Worm (Caenorhabditis elegans) whole organism, late embryonic: Measurements from ENCODE around the gene T27F7.12.

Experiments
- C38D4.7 ChIP-seq: fragments of 200-800 bp; sonication (Bioruptor generic); optimal IDR thresholded peaks from 2 replicates; lab custom pipeline; 2018; ENCODE audit warnings: mild to moderate bottlenecking, missing genetic modification characterization, moderate library complexity, missing compliant biosample characterization
- F13H6.1 ChIP-seq: sonication (generic microtip); optimal IDR thresholded peaks from 2 replicates; lab custom pipeline; 2016; ENCODE audit warnings: missing genetic modification characterization, missing compliant biosample characterization
- K09A11.1 ChIP-seq: sonication (generic microtip); optimal IDR thresholded peaks from 2 replicates; lab custom pipeline; 2017; ENCODE audit warnings: antibody characterized with exemption, mild to moderate bottlenecking, missing genetic modification characterization, missing compliant biosample characterization; ENCODE audit not compliant: insufficient read depth
- T23F11.4 ChIP-seq: fragments of 200-800 bp; sonication (Bioruptor generic); optimal IDR thresholded peaks from 2 replicates; lab custom pipeline; 2018; ENCODE audit warnings: mild to moderate bottlenecking, missing genetic modification characterization, missing compliant biosample characterization
- ahr-1 ChIP-seq: sonication (generic microtip); optimal IDR thresholded peaks from 2 replicates; lab custom pipeline; 2016; ENCODE audit warnings: missing genetic modification characterization, missing compliant biosample characterization
- ama-1 ChIP-seq: fragments of 150-350 bp; optimal IDR thresholded peaks from 2 replicates; lab custom pipeline; 2014
- ceh-18 ChIP-seq: sonication (generic microtip); optimal IDR thresholded peaks from 2 replicates; lab custom pipeline; 2016; ENCODE audit warnings: missing genetic modification characterization, missing compliant biosample characterization
- ceh-19 ChIP-seq: fragments of 200-800 bp; sonication (Bioruptor generic); optimal IDR thresholded peaks from 2 replicates; lab custom pipeline; 2018; ENCODE audit warnings: mild to moderate bottlenecking, missing genetic modification characterization, missing compliant biosample characterization
- ceh-2 ChIP-seq: sonication (generic microtip); optimal IDR thresholded peaks from 2 replicates; lab custom pipeline; 2016; ENCODE audit warnings: missing genotype, missing genetic modification characterization, missing compliant biosample characterization
- ceh-22 ChIP-seq: sonication (generic microtip); optimal IDR thresholded peaks from 2 replicates; lab custom pipeline; 2017; ENCODE audit warnings: missing biosample characterization, missing genetic modification characterization
- ceh-24 ChIP-seq: sonication (generic microtip); optimal IDR thresholded peaks from 2 replicates; lab custom pipeline; 2016; ENCODE audit warnings: mild to moderate bottlenecking, missing genetic modification characterization, missing compliant biosample characterization
- ceh-30 ChIP-seq: fragments of 150-350 bp; optimal IDR thresholded peaks from 2 replicates; lab custom pipeline; 2014; ENCODE audit warnings: missing biosample characterization, missing genetic modification characterization
- ceh-31 ChIP-seq: sonication (generic microtip); optimal IDR thresholded peaks from 2 replicates; lab custom pipeline; 2016; ENCODE audit warnings: missing genetic modification characterization, missing compliant biosample characterization
- ceh-34 ChIP-seq: sonication (generic microtip); optimal IDR thresholded peaks from 2 replicates; lab custom pipeline; 2016; ENCODE audit warnings: mild to moderate bottlenecking, missing genetic modification characterization, missing compliant biosample characterization
- ceh-48 ChIP-seq: sonication (generic microtip); optimal IDR thresholded peaks from 2 replicates; lab custom pipeline; 2016; ENCODE audit warnings: missing genetic modification characterization, inconsistent platforms, missing compliant biosample characterization
- ceh-6 ChIP-seq: fragments of 200-800 bp; sonication (Bioruptor generic); optimal IDR thresholded peaks from 2 replicates; lab custom pipeline; 2018; ENCODE audit warnings: mild to moderate bottlenecking, missing genetic modification characterization, missing compliant biosample characterization
- che-1 ChIP-seq: sonication (generic microtip); optimal IDR thresholded peaks from 2 replicates; lab custom pipeline; 2016; ENCODE audit warnings: mild to moderate bottlenecking, missing genetic modification characterization, missing compliant biosample characterization
- dmd-4 ChIP-seq: sonication (generic microtip); optimal IDR thresholded peaks from 2 replicates; lab custom pipeline; 2016; ENCODE audit warnings: borderline replicate concordance, missing genetic modification characterization, missing compliant biosample characterization
- dve-1 ChIP-seq: sonication (generic microtip); optimal IDR thresholded peaks from 2 replicates; lab custom pipeline; 2017; ENCODE audit warnings: antibody characterized with exemption, mild to moderate bottlenecking, missing genetic modification characterization, missing compliant biosample characterization
- eyg-1 ChIP-seq: sonication (generic microtip); optimal IDR thresholded peaks from 2 replicates; lab custom pipeline; 2016; ENCODE audit warnings: missing genotype, missing genetic modification characterization, missing compliant biosample characterization
- fkh-10 ChIP-seq: fragments of 150-350 bp; optimal IDR thresholded peaks from 2 replicates; lab custom pipeline; 2014; ENCODE audit warnings: missing biosample characterization, missing genetic modification reagents, missing genetic modification characterization
- fkh-6 ChIP-seq: sonication (generic microtip); optimal IDR thresholded peaks from 2 replicates; lab custom pipeline; 2016; ENCODE audit warnings: missing genetic modification characterization, missing compliant biosample characterization
- gmeb-2 ChIP-seq: sonication (generic microtip); optimal IDR thresholded peaks from 2 replicates; lab custom pipeline; 2016; ENCODE audit warnings: missing genetic modification characterization, inconsistent platforms, missing compliant biosample characterization
- hlh-13 ChIP-seq: fragments of 200-800 bp; sonication (Bioruptor generic); optimal IDR thresholded peaks from 2 replicates; lab custom pipeline; 2018; ENCODE audit warnings: mild to moderate bottlenecking, missing genetic modification characterization, missing compliant biosample characterization
- hlh-15 ChIP-seq: sonication (generic microtip); optimal IDR thresholded peaks from 2 replicates; lab custom pipeline; 2016; ENCODE audit warnings: missing genetic modification characterization, missing compliant biosample characterization
- hlh-6 ChIP-seq: sonication (generic microtip); optimal IDR thresholded peaks from 2 replicates; lab custom pipeline; 2016; ENCODE audit warnings: missing genotype, missing genetic modification characterization, missing compliant biosample characterization
- hlh-8 ChIP-seq: sonication (generic microtip); optimal IDR thresholded peaks from 2 replicates; lab custom pipeline; 2016; ENCODE audit warnings: missing genotype, missing genetic modification characterization, missing compliant biosample characterization
- lim-6 ChIP-seq: sonication (generic microtip); optimal IDR thresholded peaks from 2 replicates; lab custom pipeline; 2016; ENCODE audit warnings: missing genetic modification characterization, missing compliant biosample characterization
- lin-11 ChIP-seq: fragments of 200-800 bp; sonication (Bioruptor generic); optimal IDR thresholded peaks from 2 replicates; lab custom pipeline; 2018; ENCODE audit warnings: mild to moderate bottlenecking, missing genetic modification characterization, missing compliant biosample characterization
- madf-2 ChIP-seq: sonication (generic microtip); optimal IDR thresholded peaks from 2 replicates; lab custom pipeline; 2017; ENCODE audit warnings: missing genetic modification characterization, missing compliant biosample characterization
- nfya-1 ChIP-seq: sonication (generic microtip); optimal IDR thresholded peaks from 2 replicates; lab custom pipeline; 2017; ENCODE audit warnings: missing genetic modification characterization, mild to moderate bottlenecking, missing compliant biosample characterization, antibody characterized with exemption, moderate library complexity
- nhr-11 ChIP-seq: fragments of 150-350 bp; optimal IDR thresholded peaks from 2 replicates; lab custom pipeline; 2014; ENCODE audit warnings: missing biosample characterization, missing genetic modification characterization
- nhr-232 ChIP-seq: sonication (generic microtip); optimal IDR thresholded peaks from 2 replicates; lab custom pipeline; 2016; ENCODE audit warnings: missing genetic modification characterization, missing compliant biosample characterization
- npax-4 ChIP-seq: sonication (generic microtip); optimal IDR thresholded peaks from 2 replicates; lab custom pipeline; 2016; ENCODE audit warnings: missing genetic modification characterization, missing compliant biosample characterization
- odd-2 ChIP-seq: sonication (generic microtip); optimal IDR thresholded peaks from 2 replicates; lab custom pipeline; 2017; ENCODE audit warnings: antibody characterized with exemption, mild to moderate bottlenecking, missing genetic modification characterization, missing compliant biosample characterization
- pat-9 ChIP-seq: fragments of 200-800 bp; sonication (Bioruptor generic); optimal IDR thresholded peaks from 2 replicates; lab custom pipeline; 2018; ENCODE audit warnings: mild to moderate bottlenecking, missing genetic modification characterization, moderate library complexity, missing compliant biosample characterization
- pax-1 ChIP-seq: fragments of 150-350 bp; optimal IDR thresholded peaks from 2 replicates; lab custom pipeline; 2014; ENCODE audit warnings: missing biosample characterization, missing genetic modification characterization
- pha-2 ChIP-seq: sonication (generic microtip); optimal IDR thresholded peaks from 2 replicates; lab custom pipeline; 2017; ENCODE audit warnings: mild to moderate bottlenecking, missing genetic modification characterization, missing compliant biosample characterization
- pha-4 ChIP-seq: fragments of 150-350 bp; optimal IDR thresholded peaks from 2 replicates; lab custom pipeline; 2018; ENCODE audit warnings: missing biosample characterization, missing genetic modification reagents, missing genetic modification characterization
- pqm-1 ChIP-seq: sonication (generic microtip); optimal IDR thresholded peaks from 2 replicates; lab custom pipeline; 2016; ENCODE audit warnings: missing genetic modification characterization, missing compliant biosample characterization
- pros-1 ChIP-seq: fragments of 150-350 bp; optimal IDR thresholded peaks from 2 replicates; lab custom pipeline; 2014; ENCODE audit warnings: missing biosample characterization, missing genetic modification reagents, missing genetic modification characterization
- ref-2 ChIP-seq: sonication (generic microtip); optimal IDR thresholded peaks from 2 replicates; lab custom pipeline; 2016; ENCODE audit warnings: missing genetic modification characterization, missing compliant biosample characterization
- sdc-2 ChIP-seq: sonication (generic microtip); optimal IDR thresholded peaks from 2 replicates; lab custom pipeline; 2016; ENCODE audit warnings: missing genotype, missing genetic modification characterization, missing compliant biosample characterization
- sox-2 ChIP-seq: fragments of 200-800 bp; sonication (Bioruptor generic); IDR thresholded peaks from 2 replicates; pipeline ENCODE4 v1.3.6; 2022; ENCODE audit warnings: missing genetic modification reagents, missing genetic modification characterization, missing compliant biosample characterization
- syd-9 ChIP-seq: sonication (generic microtip); optimal IDR thresholded peaks from 2 replicates; lab custom pipeline; 2016; ENCODE audit warnings: mild to moderate bottlenecking, missing genetic modification characterization, moderate library complexity, missing compliant biosample characterization
- tbx-2 ChIP-seq: sonication (generic microtip); optimal IDR thresholded peaks from 2 replicates; lab custom pipeline; 2016; ENCODE audit warnings: missing genetic modification characterization, missing compliant biosample characterization
- tbx-7 ChIP-seq: sonication (generic microtip); optimal IDR thresholded peaks from 2 replicates; lab custom pipeline; 2016; ENCODE audit warnings: missing genotype, missing genetic modification characterization, missing compliant biosample characterization
- ttx-3 ChIP-seq: sonication (generic microtip); optimal IDR thresholded peaks from 2 replicates; lab custom pipeline; 2016; ENCODE audit warnings: missing genetic modification reagents, missing genetic modification characterization, missing compliant biosample characterization
- unc-3 ChIP-seq, 2 experiments: fragments of 200-800 bp in 1 of 2; sonication (Bioruptor generic) in 1 of 2; sonication (generic microtip) in 1 of 2; conservative IDR thresholded peaks in 1 of 2; optimal IDR thresholded peaks in 1 of 2; 2 replicates each; pipeline versions ENCODE4 v1.3.6 to Lab custom; 2016 to 2022; ENCODE audit warnings: missing compliant biosample characterization in 2 of 2, missing genetic modification characterization in 2 of 2, missing genetic modification reagents in 1 of 2
- unc-55 ChIP-seq: sonication (generic microtip); optimal IDR thresholded peaks from 2 replicates; lab custom pipeline; 2017; ENCODE audit warnings: missing biosample characterization, missing genetic modification reagents, missing genetic modification characterization
- unc-86 ChIP-seq: sonication (generic microtip); optimal IDR thresholded peaks from 2 replicates; lab custom pipeline; 2016; ENCODE audit warnings: missing genetic modification characterization, missing compliant biosample characterization
- zip-5 ChIP-seq: sonication (generic microtip); optimal IDR thresholded peaks from 2 replicates; lab custom pipeline; 2016; ENCODE audit warnings: missing genetic modification characterization, missing compliant biosample characterization
- ztf-16 ChIP-seq: sonication (generic microtip); optimal IDR thresholded peaks from 2 replicates; lab custom pipeline; 2017; ENCODE audit warnings: missing genetic modification characterization, missing compliant biosample characterization

The T27F7.12 gene

ce11 chrII:5032669-5033068 is 42.8 kb downstream of the T27F7.12 start:
- peak; percentile 90 for TF ChIP-seq ref-2 (tag; lab: Kevin White, UChicago)
- peak; percentile 34 for TF ChIP-seq pros-1 (tag; lab: Kevin White, UChicago)
- TF ChIP-seq lim-6 (tag; lab: Kevin White, UChicago), result no peak
- TF ChIP-seq tbx-2, result peak; percentile 85
- TF ChIP-seq nfya-1, result peak; percentile 78
- peak; percentile 22 for TF ChIP-seq ceh-22
- TF ChIP-seq eyg-1 (tag; lab: Kevin White, UChicago), result peak; percentile 88
- peak; percentile 77 for TF ChIP-seq ceh-48 (tag; lab: Kevin White, UChicago)
- no peak for TF ChIP-seq ama-1 (lab: Kevin White, UChicago)
- TF ChIP-seq pha-4 (tag; lab: Kevin White, UChicago), result no peak
- TF ChIP-seq ahr-1 (tag; lab: Kevin White, UChicago), result peak; percentile 76
- TF ChIP-seq F13H6.1 (tag; lab: Kevin White, UChicago), result peak; percentile 86
- TF ChIP-seq zip-5 (tag; lab: Kevin White, UChicago), result peak; percentile 73
- TF ChIP-seq K09A11.1 (tag; lab: Kevin White, UChicago), result peak; percentile 78
- peak; percentile 83 for TF ChIP-seq ceh-19 (GFP tag; lab: Kevin White, UChicago)
- TF ChIP-seq ttx-3, result peak; percentile 81
- peak; percentile 54 for TF ChIP-seq odd-2 (tag; lab: Kevin White, UChicago)
- TF ChIP-seq dmd-4 (tag; lab: Kevin White, UChicago), result peak; percentile 55
- TF ChIP-seq ceh-34 (tag; lab: Kevin White, UChicago), result peak; percentile 91
- peak; percentile 83 for TF ChIP-seq dve-1 (tag; lab: Kevin White, UChicago)
- TF ChIP-seq ztf-16 (tag; lab: Kevin White, UChicago), result peak; percentile 86
- TF ChIP-seq tbx-7 (tag; lab: Kevin White, UChicago), result peak; percentile 7
- peak; percentile 86 for TF ChIP-seq unc-3 (GFP tag; conservative IDR thresholded peaks at IDR 0.05; lab: Robert Waterston, UW)
- peak; percentile 81 for TF ChIP-seq unc-3 (tag; optimal IDR thresholded peaks at IDR 0.05; lab: Kevin White, UChicago)
- TF ChIP-seq pat-9 (tag; lab: Kevin White, UChicago), result peak; percentile 88
- peak; percentile 88 for TF ChIP-seq pha-2 (tag; lab: Kevin White, UChicago)
- TF ChIP-seq unc-86 (tag; lab: Kevin White, UChicago), result peak; percentile 89
- TF ChIP-seq hlh-15, result peak; percentile 80
- peak; percentile 77 for TF ChIP-seq T23F11.4
- peak; percentile 85 for TF ChIP-seq C38D4.7 (GFP tag; lab: Kevin White, UChicago)
- TF ChIP-seq nhr-11, result no peak
- TF ChIP-seq ceh-31 (tag; lab: Kevin White, UChicago), result peak; percentile 75
- peak; percentile 72 for TF ChIP-seq ceh-24 (tag; lab: Kevin White, UChicago)
- peak; percentile 87 for TF ChIP-seq nhr-232 (tag; lab: Kevin White, UChicago)
- TF ChIP-seq unc-55 (GFP tag; lab: Kevin White, UChicago), result no peak
- TF ChIP-seq ceh-6, result peak; percentile 90
- no peak for TF ChIP-seq pax-1 (tag; lab: Kevin White, UChicago)
- TF ChIP-seq hlh-8 (tag; lab: Kevin White, UChicago), result peak; percentile 79
- TF ChIP-seq che-1, result peak; percentile 90
- peak; percentile 81 for TF ChIP-seq madf-2 (tag; lab: Kevin White, UChicago)
- TF ChIP-seq gmeb-2 (tag; lab: Kevin White, UChicago), result peak; percentile 87
- TF ChIP-seq npax-4, result peak; percentile 73
- TF ChIP-seq sdc-2, result peak; percentile 90
- no peak for TF ChIP-seq fkh-10
- peak; percentile 84 for TF ChIP-seq syd-9 (tag; lab: Kevin White, UChicago)
- TF ChIP-seq lin-11 (tag; lab: Kevin White, UChicago), result peak; percentile 75
- TF ChIP-seq ceh-18 (tag; lab: Kevin White, UChicago), result peak; percentile 91
- peak; percentile 97 for TF ChIP-seq hlh-6 (tag; lab: Kevin White, UChicago)
- peak; percentile 54 for TF ChIP-seq sox-2 (GFP tag; lab: Robert Waterston, UW)
- TF ChIP-seq ceh-30 (tag; lab: Kevin White, UChicago), result no peak
- peak; percentile 86 for TF ChIP-seq ceh-2
- peak; percentile 73 for TF ChIP-seq pqm-1 (tag; lab: Kevin White, UChicago)
- TF ChIP-seq hlh-13 (GFP tag; lab: Kevin White, UChicago), result peak; percentile 79
- TF ChIP-seq fkh-6 (tag; lab: Kevin White, UChicago), result peak; percentile 84
